Fruit fly (Drosophila melanogaster): Measurements from ENCODE around the gene RpL4.
"Not testable (repeated sequence)": the region's sequence is repeated elsewhere in the genome, so short reads cannot be mapped to it uniquely, and the experiment has no call there.

RpL4 gene

DNA sequence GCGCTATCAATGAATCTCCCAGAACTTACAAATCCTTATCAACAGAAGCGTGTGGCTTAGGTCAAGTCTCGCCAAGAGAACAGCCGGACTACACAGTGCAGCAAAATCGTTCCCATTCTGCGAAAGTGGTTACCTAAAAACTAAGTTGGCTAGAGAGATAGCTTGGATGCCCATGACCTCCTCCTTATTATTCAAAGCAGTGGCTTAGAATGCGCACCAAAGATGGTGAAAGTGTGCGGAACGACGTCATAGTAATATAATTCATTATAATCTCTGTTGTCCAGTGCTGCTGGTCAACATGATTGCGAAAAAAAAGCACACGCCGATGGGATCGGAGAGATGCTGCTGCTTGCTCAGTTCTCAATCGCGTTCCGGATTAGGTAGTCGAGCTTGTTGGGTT lies 31.9 kb downstream of the RpL4 start, which contains the start of gene Nep7:
Gene Nep7 (plus strand): TSS at position 385 of the 400 bp plus-strand sequence.
- no peak for TF ChIP-seq fkh (GFP tag; optimal IDR thresholded peaks at IDR 0.05)
- peak; percentile 38; the same call in 2 of the 3 replicates for TF ChIP-seq CG8119 (GFP tag; IDR thresholded peaks at IDR 0.05)
- TF ChIP-seq svp (GFP tag): peak; percentile 82
- TF ChIP-seq Eip78C (GFP tag): peak; percentile 73
- TF ChIP-seq CG15336 (GFP tag; IDR thresholded peaks at IDR 0.05): peak; percentile 42; the same call in 1 of the 2 replicates
- TF ChIP-seq CG6163 (GFP tag; IDR thresholded peaks at IDR 0.05): 0 out of 3 replicates have a peak, but pooled peaks have one; percentile 23
- peak; percentile 39; the same call in 1 of the 2 replicates for TF ChIP-seq CG11294 (GFP tag; IDR thresholded peaks at IDR 0.05)
- TF ChIP-seq eg (GFP tag; IDR thresholded peaks at IDR 0.05): peak; percentile 66
- TF ChIP-seq Eip75B (GFP tag; optimal IDR thresholded peaks at IDR 0.05): no peak
- TF ChIP-seq cyc (GFP tag; optimal IDR thresholded peaks at IDR 0.05): no peak
- TF ChIP-seq Met (GFP tag; optimal IDR thresholded peaks at IDR 0.05): no peak
- TF ChIP-seq Gug (GFP tag; IDR thresholded peaks at IDR 0.05): peak; percentile 35; the same call in 1 of the 2 replicates

dm6 chr3R:27957967-27958366 lies 35.3 kb downstream of the RpL4 start:
- no peak for TF ChIP-seq acj6 (GFP tag; optimal IDR thresholded peaks at IDR 0.05)
- no peak for TF ChIP-seq Hr39 (GFP tag; optimal IDR thresholded peaks at IDR 0.05)
- no peak for TF ChIP-seq Ets96B (tag; optimal IDR thresholded peaks at IDR 0.05)
- TF ChIP-seq eg (GFP tag; IDR thresholded peaks at IDR 0.05): no peak

dm6 chr3R:27959145-27959544 lies 36.5 kb downstream of the RpL4 start, which contains the start of the genes CG42487 and CG4884:
CG42487 (minus strand) TSS chr3R:27959245.
CG4884 (minus strand) TSS chr3R:27959245.
- TF ChIP-seq Sox14 (GFP tag; optimal IDR thresholded peaks at IDR 0.05); CG34406 (GFP tag; optimal IDR thresholded peaks at IDR 0.05); CG3032 (tag; optimal IDR thresholded peaks at IDR 0.05): not testable (repeated sequence)

DNA sequence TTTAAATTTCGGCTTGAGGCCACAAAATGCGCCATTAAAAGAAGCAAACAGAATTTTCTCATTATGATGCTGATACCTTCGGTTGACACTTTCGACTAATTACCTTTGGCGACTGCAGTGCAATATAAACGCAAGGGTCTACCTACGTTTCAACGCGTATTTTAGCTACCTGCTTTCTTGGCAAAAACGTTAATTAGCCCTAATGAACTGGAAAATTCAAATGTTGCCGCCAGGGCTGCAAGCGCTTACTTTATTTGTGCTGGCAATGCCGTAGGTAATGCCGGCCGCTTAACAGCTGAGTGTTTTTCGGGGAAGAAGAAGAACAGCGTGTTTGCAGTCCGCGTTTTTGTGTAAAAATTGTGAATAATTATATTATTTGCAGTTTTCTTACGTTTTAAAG lies 37.9 kb downstream of the RpL4 start, which contains the start of gene CG31253:
Gene CG31253 (minus strand): TSS at position 101 of the 400 bp plus-strand sequence.
- not testable (repeated sequence) for TF ChIP-seq CG6792, lz, CG10669 (GFP tag; optimal IDR thresholded peaks at IDR 0.05)

DNA sequence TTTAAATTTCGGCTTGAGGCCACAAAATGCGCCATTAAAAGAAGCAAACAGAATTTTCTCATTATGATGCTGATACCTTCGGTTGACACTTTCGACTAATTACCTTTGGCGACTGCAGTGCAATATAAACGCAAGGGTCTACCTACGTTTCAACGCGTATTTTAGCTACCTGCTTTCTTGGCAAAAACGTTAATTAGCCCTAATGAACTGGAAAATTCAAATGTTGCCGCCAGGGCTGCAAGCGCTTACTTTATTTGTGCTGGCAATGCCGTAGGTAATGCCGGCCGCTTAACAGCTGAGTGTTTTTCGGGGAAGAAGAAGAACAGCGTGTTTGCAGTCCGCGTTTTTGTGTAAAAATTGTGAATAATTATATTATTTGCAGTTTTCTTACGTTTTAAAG lies 40.5 kb downstream of the RpL4 start, which contains the start of the genes CG31131 and CG4849:
Gene CG31131 (minus strand): TSS at position 101 of the 400 bp plus-strand sequence.
Gene CG4849 (plus strand): TSS at position 297 of the 400 bp plus-strand sequence.
- not testable (repeated sequence) for TF ChIP-seq CG6854 (GFP tag; optimal IDR thresholded peaks at IDR 0.05); CG31627 (GFP tag; optimal IDR thresholded peaks at IDR 0.05); Ets96B (tag; optimal IDR thresholded peaks at IDR 0.05)

Data from whole organism, prepupa.